Worm (Caenorhabditis elegans) whole organism, young adult: Measurements from ENCODE around the gene F54H12.7.

ENCODE experiments used
- B0336.3 ChIP-seq: fragments of 200-800 bp; sonication (Bioruptor generic); IDR thresholded peaks from 2 replicates; pipeline ENCODE4 v1.3.6; 2022; ENCODE audit warnings: missing genetic modification characterization, missing compliant biosample characterization
- C17E4.6 ChIP-seq: fragments of 200-800 bp; sonication (Bioruptor generic); IDR thresholded peaks from 2 replicates; pipeline ENCODE4 v1.3.6; 2022; ENCODE audit warnings: missing genetic modification reagents, missing genetic modification characterization, missing compliant biosample characterization
- F23B12.7 ChIP-seq: sonication (generic microtip); optimal IDR thresholded peaks from 2 replicates; lab custom pipeline; 2017; ENCODE audit warnings: missing genetic modification characterization, mild to moderate bottlenecking, missing compliant biosample characterization, antibody characterized with exemption, moderate library complexity; ENCODE audit not compliant: insufficient read depth
- F39B2.1 ChIP-seq: fragments of 200-800 bp; sonication (Bioruptor generic); IDR thresholded peaks from 2 replicates; pipeline ENCODE4 v1.3.6; 2022; ENCODE audit warnings: missing genetic modification reagents, missing genetic modification characterization, missing compliant biosample characterization
- F49E8.2 ChIP-seq: sonication (generic microtip); optimal IDR thresholded peaks from 3 replicates; lab custom pipeline; 2017; ENCODE audit warnings: missing genetic modification characterization, mild to moderate bottlenecking, missing compliant biosample characterization, antibody characterized with exemption, moderate library complexity; ENCODE audit not compliant: insufficient read depth
- K12H6.12 ChIP-seq: fragments of 200-800 bp; sonication (Bioruptor generic); optimal IDR thresholded peaks from 2 replicates; lab custom pipeline; 2018; ENCODE audit warnings: mild to moderate bottlenecking, missing genetic modification characterization, missing compliant biosample characterization
- T26A5.8 ChIP-seq: sonication (generic microtip); optimal IDR thresholded peaks from 2 replicates; lab custom pipeline; 2016; ENCODE audit warnings: missing genetic modification characterization, missing compliant biosample characterization
- Y53F4B.3 ChIP-seq: fragments of 200-800 bp; sonication (Bioruptor generic); IDR thresholded peaks from 2 replicates; pipeline ENCODE4 v1.3.6; 2022; ENCODE audit warnings: missing genetic modification reagents, missing genetic modification characterization, missing compliant biosample characterization
- Y67H2A.10 ChIP-seq: fragments of 200-800 bp; sonication (Bioruptor generic); conservative IDR thresholded peaks from 2 replicates; pipeline ENCODE4 v1.3.6; 2022; ENCODE audit warnings: missing genetic modification reagents, missing genetic modification characterization, missing compliant biosample characterization
- Y95B8A.8 ChIP-seq: fragments of 200-800 bp; sonication (Bioruptor generic); IDR thresholded peaks from 2 replicates; pipeline ENCODE4 v1.3.6; 2022; ENCODE audit warnings: missing genetic modification reagents, missing genetic modification characterization, missing compliant biosample characterization
- atf-7 ChIP-seq: sonication (generic microtip); optimal IDR thresholded peaks from 2 replicates; lab custom pipeline; 2017; ENCODE audit warnings: mild to moderate bottlenecking, missing genetic modification characterization, missing compliant biosample characterization
- athp-1 ChIP-seq: sonication (generic microtip); optimal IDR thresholded peaks from 2 replicates; lab custom pipeline; 2017; ENCODE audit warnings: mild to moderate bottlenecking, missing genetic modification characterization, missing compliant biosample characterization
- attf-3 ChIP-seq: fragments of 200-800 bp; sonication (Bioruptor generic); conservative IDR thresholded peaks from 2 replicates; pipeline ENCODE4 v1.3.6; 2022; ENCODE audit warnings: missing genetic modification reagents, missing genetic modification characterization, missing compliant biosample characterization
- attf-5 ChIP-seq: fragments of 200-800 bp; sonication (Bioruptor generic); optimal IDR thresholded peaks from 2 replicates; lab custom pipeline; 2018; ENCODE audit warnings: mild to moderate bottlenecking, missing genetic modification characterization, missing compliant biosample characterization
- attf-6 ChIP-seq: fragments of 200-800 bp; sonication (Bioruptor generic); IDR thresholded peaks from 2 replicates; pipeline ENCODE4 v1.3.6; 2022; ENCODE audit warnings: missing genetic modification reagents, missing genetic modification characterization, missing compliant biosample characterization
- ccch-3 ChIP-seq: fragments of 200-800 bp; sonication (Bioruptor generic); optimal IDR thresholded peaks from 2 replicates; lab custom pipeline; 2018; ENCODE audit warnings: mild to moderate bottlenecking, missing genetic modification characterization, missing compliant biosample characterization
- ceh-27 ChIP-seq: fragments of 200-800 bp; sonication (Bioruptor generic); optimal IDR thresholded peaks from 2 replicates; lab custom pipeline; 2018; ENCODE audit warnings: mild to moderate bottlenecking, missing genetic modification characterization, moderate library complexity, missing compliant biosample characterization
- ceh-58 ChIP-seq: fragments of 200-800 bp; sonication (Bioruptor generic); IDR thresholded peaks from 2 replicates; pipeline ENCODE4 v1.3.6; 2022; ENCODE audit warnings: missing genetic modification characterization, missing compliant biosample characterization
- dox-1 ChIP-seq: fragments of 200-800 bp; sonication (Bioruptor generic); IDR thresholded peaks from 2 replicates; pipeline ENCODE4 v1.3.6; 2022; ENCODE audit warnings: missing genetic modification reagents, missing genetic modification characterization, missing compliant biosample characterization
- dpl-1 ChIP-seq: fragments of 150-350 bp; optimal IDR thresholded peaks from 2 replicates; lab custom pipeline; 2014; ENCODE audit warnings: missing biosample characterization, missing genetic modification reagents, missing genetic modification characterization
- efl-1 ChIP-seq: fragments of 150-350 bp; optimal IDR thresholded peaks from 2 replicates; lab custom pipeline; 2014; ENCODE audit warnings: missing biosample characterization, missing genetic modification reagents, missing genetic modification characterization
- ekl-4 ChIP-seq: fragments of 200-800 bp; sonication (Bioruptor generic); IDR thresholded peaks from 2 replicates; pipeline ENCODE4 v1.3.6; 2022; ENCODE audit warnings: missing genetic modification reagents, missing genetic modification characterization, missing compliant biosample characterization
- him-1 ChIP-seq: sonication (generic microtip); optimal IDR thresholded peaks from 2 replicates; lab custom pipeline; 2016; ENCODE audit warnings: missing genotype, missing genetic modification reagents, missing genetic modification characterization, missing compliant biosample characterization
- hmg-1.2 ChIP-seq: fragments of 200-800 bp; sonication (Bioruptor generic); IDR thresholded peaks from 2 replicates; pipeline ENCODE4 v1.3.6; 2022; ENCODE audit warnings: missing genetic modification reagents, missing genetic modification characterization, missing compliant biosample characterization
- lin-26 ChIP-seq: fragments of 200-800 bp; sonication (Bioruptor generic); IDR thresholded peaks from 2 replicates; pipeline ENCODE4 v1.3.6; 2022; ENCODE audit warnings: missing genetic modification reagents, missing genetic modification characterization, missing compliant biosample characterization
- lin-35 ChIP-seq, 3 experiments: fragments of 150-350 bp in 2 of 3; sonication (generic microtip) in 1 of 3; optimal IDR thresholded peaks; 2 replicates each; lab custom pipeline; 2014 to 2018; ENCODE audit warnings: missing biosample characterization in 3 of 3, missing genetic modification characterization in 3 of 3, missing genetic modification reagents in 3 of 3
- lin-40 ChIP-seq: sonication (generic microtip); optimal IDR thresholded peaks from 2 replicates; lab custom pipeline; 2016; ENCODE audit warnings: missing genetic modification characterization, mild to moderate bottlenecking, missing compliant biosample characterization, missing genotype, missing genetic modification reagents
- lin-54 ChIP-seq: fragments of 200-800 bp; sonication (Bioruptor generic); optimal IDR thresholded peaks from 2 replicates; lab custom pipeline; 2018; ENCODE audit warnings: mild to moderate bottlenecking, missing genetic modification characterization, missing compliant biosample characterization
- lir-1 ChIP-seq: fragments of 200-800 bp; sonication (Bioruptor generic); conservative IDR thresholded peaks from 2 replicates; pipeline ENCODE4 v1.3.6; 2022; ENCODE audit warnings: missing genetic modification reagents, missing genetic modification characterization, missing compliant biosample characterization
- lsl-1 ChIP-seq: fragments of 200-800 bp; sonication (Bioruptor generic); optimal IDR thresholded peaks from 2 replicates; lab custom pipeline; 2018; ENCODE audit warnings: mild to moderate bottlenecking, missing genetic modification characterization, moderate library complexity, missing compliant biosample characterization
- mcd-1 ChIP-seq: fragments of 200-800 bp; sonication (Bioruptor generic); IDR thresholded peaks from 2 replicates; pipeline ENCODE4 v1.3.6; 2022; ENCODE audit warnings: missing genetic modification reagents, missing genetic modification characterization, missing compliant biosample characterization
- nhr-80 ChIP-seq: sonication (generic microtip); optimal IDR thresholded peaks from 2 replicates; lab custom pipeline; 2016; ENCODE audit warnings: missing genetic modification characterization, missing compliant biosample characterization
- nhr-90 ChIP-seq: sonication (generic microtip); optimal IDR thresholded peaks from 2 replicates; lab custom pipeline; 2016; ENCODE audit warnings: missing genotype, mild to moderate bottlenecking, missing genetic modification characterization, missing compliant biosample characterization
- pha-4 ChIP-seq: fragments of 150-350 bp; sonication (generic microtip); optimal IDR thresholded peaks from 2 replicates; lab custom pipeline; 2014; ENCODE audit warnings: missing biosample characterization, missing genetic modification reagents, missing genetic modification characterization
- rpc-1 ChIP-seq, 2 experiments: fragments of 150-350 bp in 1 of 2; sonication (generic microtip) in 1 of 2; optimal IDR thresholded peaks; 2 replicates each; lab custom pipeline; 2014 to 2018; ENCODE audit warnings: missing biosample characterization in 1 of 2, missing genetic modification characterization in 1 of 2, missing genetic modification reagents in 1 of 2, missing genotype in 1 of 2
- sea-2 ChIP-seq: fragments of 200-800 bp; sonication (Bioruptor generic); IDR thresholded peaks from 2 replicates; pipeline ENCODE4 v1.3.6; 2022; ENCODE audit warnings: missing genetic modification characterization, missing compliant biosample characterization
- somi-1 ChIP-seq: fragments of 200-800 bp; sonication (Bioruptor generic); optimal IDR thresholded peaks from 2 replicates; lab custom pipeline; 2018; ENCODE audit warnings: mild to moderate bottlenecking, missing genetic modification characterization, missing compliant biosample characterization
- tbx-9 ChIP-seq: sonication (generic microtip); optimal IDR thresholded peaks from 2 replicates; lab custom pipeline; 2016; ENCODE audit warnings: borderline replicate concordance, missing genetic modification characterization, inconsistent platforms, missing compliant biosample characterization
- unc-130 ChIP-seq: sonication (generic microtip); optimal IDR thresholded peaks from 2 replicates; lab custom pipeline; 2016; ENCODE audit warnings: missing genetic modification reagents, missing genetic modification characterization, missing compliant biosample characterization
- ztf-18 ChIP-seq: sonication (generic microtip); optimal IDR thresholded peaks from 2 replicates; lab custom pipeline; 2016; ENCODE audit warnings: missing genotype, mild to moderate bottlenecking, missing genetic modification characterization, missing compliant biosample characterization
- ztf-22 ChIP-seq: fragments of 200-800 bp; sonication (Bioruptor generic); optimal IDR thresholded peaks from 2 replicates; lab custom pipeline; 2018; ENCODE audit warnings: mild to moderate bottlenecking, missing genetic modification characterization, moderate library complexity, missing compliant biosample characterization
- ztf-26 ChIP-seq: sonication (generic microtip); optimal IDR thresholded peaks from 2 replicates; lab custom pipeline; 2017; ENCODE audit warnings: missing genetic modification characterization, missing compliant biosample characterization

The F54H12.7 gene

DNA sequence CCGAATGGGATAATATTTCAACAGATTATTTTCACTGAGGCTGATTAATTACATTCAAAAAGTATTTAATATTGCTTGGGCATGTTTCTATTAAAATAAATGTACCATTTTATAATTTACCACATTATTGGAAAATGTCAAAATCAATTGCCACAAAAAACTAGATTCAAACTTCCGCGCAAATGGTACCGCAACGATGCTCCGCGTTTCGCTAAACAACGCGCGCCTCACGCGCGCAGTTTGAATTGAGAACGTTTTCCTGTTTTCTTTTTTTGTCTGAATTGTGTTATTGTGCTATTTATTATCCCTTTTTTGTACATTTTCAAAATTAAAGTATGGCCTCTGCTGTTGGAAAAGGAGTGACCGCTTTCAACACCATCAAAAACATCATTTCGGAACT, 28.3 kb upstream of the F54H12.7 start, which contains the start of gene C29E4.12:
C29E4.12 (plus strand) TSS at position 333 of the 400 bp plus-strand sequence.
- TF ChIP-seq B0336.3 (GFP tag; lab: Robert Waterston, UW): no peak
- TF ChIP-seq Y53F4B.3: no peak
- TF ChIP-seq K12H6.12: no peak
- TF ChIP-seq ztf-22 (GFP tag; lab: Kevin White, UChicago): no peak
- no peak for TF ChIP-seq athp-1 (tag; lab: Kevin White, UChicago)
- no peak for TF ChIP-seq C17E4.6
- no peak for TF ChIP-seq dox-1 (GFP tag; lab: Robert Waterston, UW)
- TF ChIP-seq ceh-58 (GFP tag; lab: Robert Waterston, UW): no peak
- TF ChIP-seq F39B2.1 (GFP tag; lab: Robert Waterston, UW): no peak
- no peak for TF ChIP-seq pha-4 (tag; lab: Kevin White, UChicago)
- TF ChIP-seq ccch-3 (GFP tag; lab: Kevin White, UChicago): no peak
- no peak for TF ChIP-seq hmg-1.2 (GFP tag; lab: Robert Waterston, UW)
- no peak for TF ChIP-seq ceh-27 (GFP tag; lab: Kevin White, UChicago)
- TF ChIP-seq ekl-4 (GFP tag; lab: Robert Waterston, UW): no peak
- no peak for TF ChIP-seq unc-130 (GFP tag; lab: Kevin White, UChicago)
- no peak for TF ChIP-seq Y67H2A.10
- no peak for TF ChIP-seq nhr-80 (tag; lab: Kevin White, UChicago)
- no peak for TF ChIP-seq atf-7 (tag; lab: Kevin White, UChicago)
- no peak for TF ChIP-seq tbx-9 (tag; lab: Kevin White, UChicago)
- peak; percentile 5 for TF ChIP-seq lsl-1 (GFP tag; lab: Kevin White, UChicago)
- TF ChIP-seq nhr-90 (tag; lab: Kevin White, UChicago): no peak
- TF ChIP-seq lin-54 (GFP tag; lab: Kevin White, UChicago): peak; percentile 94
- peak; percentile 74 for TF ChIP-seq attf-5
- no peak for TF ChIP-seq ztf-18
- peak; percentile 65 for TF ChIP-seq dpl-1 (GFP tag; lab: Kevin White, UChicago)
- peak; percentile 78 for TF ChIP-seq efl-1 (GFP tag; lab: Kevin White, UChicago)
- TF ChIP-seq lin-26: no peak
- TF ChIP-seq ztf-26 (tag; lab: Kevin White, UChicago): no peak
- TF ChIP-seq lir-1 (GFP tag; lab: Robert Waterston, UW): no peak
- no peak for TF ChIP-seq T26A5.8 (tag; lab: Kevin White, UChicago)
- TF ChIP-seq sea-2: no peak
- TF ChIP-seq Y95B8A.8 (GFP tag; lab: Robert Waterston, UW): no peak
- no peak for TF ChIP-seq F49E8.2 (tag; lab: Kevin White, UChicago)
- no peak for TF ChIP-seq lin-40
- TF ChIP-seq rpc-1 (optimal IDR thresholded peaks at IDR 0.05; lab: Kevin White, UChicago): no peak
- no peak for TF ChIP-seq rpc-1 (tag; optimal IDR thresholded peaks at IDR 0.05; lab: Kevin White, UChicago)
- TF ChIP-seq him-1 (tag; lab: Kevin White, UChicago): no peak
- peak in 1 of 3 experiments; percentile 90 for TF ChIP-seq lin-35 (GFP tag; optimal IDR thresholded peaks at IDR 0.05; lab: Kevin White, UChicago)
- peak; percentile 99 for TF ChIP-seq attf-3
- no peak for TF ChIP-seq attf-6 (GFP tag; lab: Robert Waterston, UW)
- TF ChIP-seq somi-1 (GFP tag; lab: Kevin White, UChicago): no peak
- TF ChIP-seq F23B12.7: peak; percentile 12
- peak; percentile 58 for TF ChIP-seq mcd-1 (GFP tag; lab: Robert Waterston, UW)
